Fruit fly (Drosophila melanogaster): ENCODE data around the gene Obp18a.

Gene Obp18a

dm6 chrX:19172955-19173354 is 37.3 kb upstream of the Obp18a start (continued):
- TF ChIP-seq CG12744 (GFP tag; optimal IDR thresholded peaks at IDR 0.05), result no peak
- TF ChIP-seq CG7786 (GFP tag; optimal IDR thresholded peaks at IDR 0.05), result no peak
- TF ChIP-seq CG16813 (GFP tag; IDR thresholded peaks at IDR 0.05; ENCODE audit: partially characterized antibody), result no peak
- TF ChIP-seq CG1603 (tag; optimal IDR thresholded peaks at IDR 0.05), result peak; percentile 39
- TF ChIP-seq CG3847 (GFP tag; IDR thresholded peaks at IDR 0.05), result no peak
- TF ChIP-seq p53 (GFP tag; optimal IDR thresholded peaks at IDR 0.05), result no peak
- no peak for TF ChIP-seq Lpt (GFP tag; optimal IDR thresholded peaks at IDR 0.05)
- no peak for TF ChIP-seq CG8388 (GFP tag; optimal IDR thresholded peaks at IDR 0.05)
- TF ChIP-seq CG2889 (GFP tag; IDR thresholded peaks at IDR 0.05), result no peak
- TF ChIP-seq slou (GFP tag; optimal IDR thresholded peaks at IDR 0.05), result no peak

dm6 chrX:19171926-19172325 is 36.3 kb upstream of the Obp18a start:
- TF ChIP-seq Lhr (GFP tag; optimal IDR thresholded peaks at IDR 0.05) (no peak), CG8359 (GFP tag; optimal IDR thresholded peaks at IDR 0.05; ENCODE audit: borderline replicate concordance) (peak; percentile 17), sd (tag; optimal IDR thresholded peaks at IDR 0.05) (peak; percentile 71), B-H2 (GFP tag; optimal IDR thresholded peaks at IDR 0.05) (no peak), grn (GFP tag; optimal IDR thresholded peaks at IDR 0.05) (no peak), crol (GFP tag; IDR thresholded peaks at IDR 0.05) (peak; percentile 62), Spps (tag; optimal IDR thresholded peaks at IDR 0.05) (no peak), CG2129 (GFP tag; IDR thresholded peaks at IDR 0.05; ENCODE audit: partially characterized antibody) (no peak), CG4404 (GFP tag; IDR thresholded peaks at IDR 0.05) (no peak), chinmo (GFP tag; IDR thresholded peaks at IDR 0.05; ENCODE audit: partially characterized antibody) (peak; percentile 83), CG12769 (tag; optimal IDR thresholded peaks at IDR 0.05) (peak; percentile 19), Hr78 (GFP tag; optimal IDR thresholded peaks at IDR 0.05) (peak in 1 of 2 experiments; percentile 37)

- TF ChIP-seq Pdp1 (GFP tag; optimal IDR thresholded peaks at IDR 0.05), result peak in 1 of 2 experiments; percentile 27
- no peak for TF ChIP-seq CG33557 (GFP tag; optimal IDR thresholded peaks at IDR 0.05)
- TF ChIP-seq CG32772 (GFP tag; IDR thresholded peaks at IDR 0.05), result no peak
- peak; percentile 39 for TF ChIP-seq CG8359 (GFP tag; optimal IDR thresholded peaks at IDR 0.05; ENCODE audit: borderline replicate concordance)
- no peak for TF ChIP-seq cwo (GFP tag; optimal IDR thresholded peaks at IDR 0.05)
- TF ChIP-seq vfl (GFP tag; optimal IDR thresholded peaks at IDR 0.05), result no peak
- no peak for TF ChIP-seq NfI (GFP tag; optimal IDR thresholded peaks at IDR 0.05)
- TF ChIP-seq usp (GFP tag; optimal IDR thresholded peaks at IDR 0.05), result no peak
- TF ChIP-seq CG3163 (GFP tag; optimal IDR thresholded peaks at IDR 0.05), result no peak
- TF ChIP-seq Ets97D (GFP tag; optimal IDR thresholded peaks at IDR 0.05), result peak; percentile 17
- TF ChIP-seq CG1529 (GFP tag; optimal IDR thresholded peaks at IDR 0.05), result no peak
- no peak for TF ChIP-seq HmgZ (tag; optimal IDR thresholded peaks at IDR 0.05)
- TF ChIP-seq Mes4 (GFP tag; optimal IDR thresholded peaks at IDR 0.05), result no peak
- peak; percentile 70 for TF ChIP-seq CG10267 (tag; optimal IDR thresholded peaks at IDR 0.05)
- TF ChIP-seq chinmo (GFP tag; IDR thresholded peaks at IDR 0.05; ENCODE audit: partially characterized antibody), result 0 out of 4 replicates have a peak, but pooled peaks have one; percentile 4
- no peak for TF ChIP-seq CG3995 (GFP tag; optimal IDR thresholded peaks at IDR 0.05)
- peak; percentile 45 for TF ChIP-seq Med (GFP tag)
- TF ChIP-seq stwl (tag; optimal IDR thresholded peaks at IDR 0.05), result peak; percentile 93
- TF ChIP-seq CTCF (GFP tag; optimal IDR thresholded peaks at IDR 0.05), result peak; percentile 24
- TF ChIP-seq CG8290 (GFP tag; optimal IDR thresholded peaks at IDR 0.05), result peak; percentile 75
- peak; percentile 40 to 66 for TF ChIP-seq CG8290 (tag; optimal IDR thresholded peaks at IDR 0.05)
- TF ChIP-seq Myb (GFP tag; optimal IDR thresholded peaks at IDR 0.05), result no peak
- TF ChIP-seq Dfd (GFP tag; optimal IDR thresholded peaks at IDR 0.05), result no peak
- TF ChIP-seq CG6765 (GFP tag; optimal IDR thresholded peaks at IDR 0.05), result no peak
- TF ChIP-seq vnd (GFP tag; IDR thresholded peaks at IDR 0.05; ENCODE audit: partially characterized antibody), result no peak
Measured at dm6 chrX:19170791-19171190, 35.1 kb upstream of the Obp18a start, which contains the start of gene Inx5. TSS of gene Inx5 (minus strand) at chrX:19170883.
